Fruit fly (Drosophila melanogaster) whole organism, embryonic: ENCODE measurements around the gene CG16985.

Experiments
- Antp ChIP-seq: fragments of 200-800 bp; sonication (Bioruptor generic); optimal IDR thresholded peaks from 3 replicates; lab custom pipeline; 2016; ENCODE audit warnings: missing biosample characterization, missing genetic modification characterization
- C15 ChIP-seq: fragments of 200-800 bp; sonication (Bioruptor generic); IDR thresholded peaks from 3 replicates; pipeline ENCODE4 v1.3.6; 2022; ENCODE audit warnings: missing biosample characterization, missing genetic modification characterization
- CG12155 ChIP-seq: fragments of 200-800 bp; sonication (Bioruptor generic); optimal IDR thresholded peaks from 3 replicates; lab custom pipeline; 2016; ENCODE audit warnings: missing biosample characterization, missing genetic modification characterization
- CG1233 ChIP-seq: fragments of 200-800 bp; sonication (Bioruptor generic); optimal IDR thresholded peaks from 4 replicates; lab custom pipeline; 2018; ENCODE audit warnings: missing biosample characterization, mild to moderate bottlenecking, missing genetic modification characterization
- CG14667 ChIP-seq: fragments of 200-800 bp; sonication (Bioruptor generic); IDR thresholded peaks from 2 replicates; pipeline ENCODE4 v1.3.6; 2022; ENCODE audit warnings: missing biosample characterization, missing genetic modification characterization
- CG15514 ChIP-seq: fragments of 200-800 bp; sonication (Bioruptor generic); optimal IDR thresholded peaks from 3 replicates; lab custom pipeline; 2017; ENCODE audit warnings: missing biosample characterization, missing genetic modification characterization, mild to moderate bottlenecking, moderate library complexity, missing genetic modification reagents
- CG15601 ChIP-seq: fragments of 200-800 bp; sonication (Bioruptor generic); optimal IDR thresholded peaks from 3 replicates; lab custom pipeline; 2019; ENCODE audit warnings: missing biosample characterization, mild to moderate bottlenecking, missing genetic modification characterization, moderate library complexity
- CG16779 ChIP-seq: fragments of 200-800 bp; sonication (Bioruptor generic); IDR thresholded peaks from 2 replicates; pipeline ENCODE4 v1.3.6; 2022; ENCODE audit warnings: missing biosample characterization, missing genetic modification characterization
- CG17359 ChIP-seq: fragments of 200-800 bp; sonication (Bioruptor generic); optimal IDR thresholded peaks from 3 replicates; lab custom pipeline; 2018; ENCODE audit warnings: missing biosample characterization, mild to moderate bottlenecking, missing genetic modification characterization, moderate library complexity
- CG1832 ChIP-seq: fragments of 200-800 bp; sonication (Bioruptor generic); optimal IDR thresholded peaks from 2 replicates; lab custom pipeline; 2017; ENCODE audit warnings: missing biosample characterization, mild to moderate bottlenecking, missing genetic modification characterization, inconsistent platforms
- CG18476 ChIP-seq: fragments of 200-800 bp; sonication (Bioruptor generic); optimal IDR thresholded peaks from 2 replicates; lab custom pipeline; 2016; ENCODE audit warnings: missing biosample characterization, mild to moderate bottlenecking, missing genetic modification characterization
- CG3726 ChIP-seq: fragments of 200-800 bp; sonication (Bioruptor generic); IDR thresholded peaks from 3 replicates; pipeline ENCODE4, ENCODE4 v1.3.6; 2022; ENCODE audit warnings: missing biosample characterization, missing genetic modification characterization
- CG3838 ChIP-seq: fragments of 200-800 bp; sonication (Bioruptor generic); optimal IDR thresholded peaks from 3 replicates; lab custom pipeline; 2016; ENCODE audit warnings: missing biosample characterization, missing genetic modification characterization
- CG3847 ChIP-seq: fragments of 200-800 bp; sonication (Bioruptor generic); IDR thresholded peaks from 2 replicates; pipeline ENCODE4 v1.3.6; 2022; ENCODE audit warnings: missing biosample characterization, missing genetic modification characterization
- CG3995 ChIP-seq: fragments of 200-800 bp; sonication (Bioruptor generic); optimal IDR thresholded peaks from 3 replicates; lab custom pipeline; 2016; ENCODE audit warnings: missing biosample characterization, missing genetic modification characterization
- CG4707 ChIP-seq: fragments of 200-800 bp; sonication (Bioruptor generic); optimal IDR thresholded peaks from 2 replicates; lab custom pipeline; 2018; ENCODE audit warnings: missing biosample characterization, mild to moderate bottlenecking, missing genetic modification characterization, moderate library complexity
- CG5953 ChIP-seq: fragments of 200-800 bp; sonication (Bioruptor generic); IDR thresholded peaks from 2 replicates; pipeline ENCODE4 v1.3.6; 2022; ENCODE audit warnings: missing biosample characterization, missing genetic modification characterization
- CG7357 ChIP-seq: fragments of 200-800 bp; sonication (Bioruptor generic); IDR thresholded peaks from 3 replicates; pipeline ENCODE4 v1.3.6; 2022; ENCODE audit warnings: missing biosample characterization, missing genetic modification characterization
- CG7928 ChIP-seq: fragments of 200-800 bp; sonication (Bioruptor generic); optimal IDR thresholded peaks from 2 replicates; lab custom pipeline; 2017; ENCODE audit warnings: missing biosample characterization, mild to moderate bottlenecking, missing genetic modification characterization
- CG8924 ChIP-seq: fragments of 200-800 bp; optimal IDR thresholded peaks from 3 replicates; lab custom pipeline; 2019; ENCODE audit warnings: missing biosample characterization, mild to moderate bottlenecking, missing genetic modification characterization, moderate library complexity
- CG8944 ChIP-seq: fragments of 200-800 bp; sonication (Bioruptor generic); optimal IDR thresholded peaks from 3 replicates; lab custom pipeline; 2016; ENCODE audit warnings: missing biosample characterization, missing genetic modification characterization
- Chrac-16 ChIP-seq: fragments of 200-800 bp; sonication (Bioruptor generic); optimal IDR thresholded peaks from 3 replicates; lab custom pipeline; 2016; ENCODE audit warnings: missing biosample characterization, missing genetic modification characterization
- Dfd ChIP-seq, 2 experiments: fragments of >200 bp; optimal IDR thresholded peaks; 2 replicates each; lab custom pipeline; 2017; ENCODE audit warnings: missing biosample characterization in 2 of 2, missing genetic modification characterization in 2 of 2
- Fer3 ChIP-seq: fragments of 200-800 bp; sonication (Bioruptor generic); optimal IDR thresholded peaks from 2 replicates; lab custom pipeline; 2018; ENCODE audit warnings: missing biosample characterization, mild to moderate bottlenecking, missing genetic modification characterization, moderate library complexity
- Hr51 ChIP-seq, 2 experiments: fragments of 200-800 bp; sonication (Bioruptor generic); optimal IDR thresholded peaks; 2 replicates in 1 of 2; 3 replicates in 1 of 2; lab custom pipeline; 2016 to 2018; ENCODE audit warnings: missing biosample characterization in 2 of 2, missing genetic modification characterization in 2 of 2, mild to moderate bottlenecking in 1 of 2, moderate library complexity in 1 of 2
- Nf-YA ChIP-seq: fragments of 200-800 bp; sonication (Bioruptor generic); IDR thresholded peaks from 2 replicates; pipeline ENCODE4 v1.3.6; 2022; ENCODE audit warnings: missing biosample characterization, missing genetic modification characterization
- Opbp ChIP-seq: fragments of 200-800 bp; sonication (Bioruptor generic); IDR thresholded peaks from 3 replicates; pipeline ENCODE4 v1.3.6; 2022; ENCODE audit warnings: missing biosample characterization, missing genetic modification characterization; ENCODE audit not compliant: partially characterized antibody
- Ptx1 ChIP-seq: fragments of 200-800 bp; sonication (Bioruptor generic); IDR thresholded peaks from 2 replicates; pipeline ENCODE4 v1.3.6; 2022; ENCODE audit warnings: missing biosample characterization, missing genetic modification characterization
- Tbp ChIP-seq: fragments of >200 bp; optimal IDR thresholded peaks from 2 replicates; lab custom pipeline; 2018; ENCODE audit warnings: missing biosample characterization, missing genetic modification characterization
- amos ChIP-seq: fragments of 200-800 bp; sonication (Bioruptor generic); IDR thresholded peaks from 2 replicates; pipeline ENCODE4 v1.3.6; 2022; ENCODE audit warnings: missing biosample characterization, missing genetic modification characterization; ENCODE audit not compliant: partially characterized antibody
- aop ChIP-seq: fragments of 200-800 bp; sonication (Bioruptor generic); IDR thresholded peaks from 2 replicates; pipeline ENCODE4 v1.3.6; 2022; ENCODE audit warnings: missing biosample characterization, missing genetic modification characterization
- bbx ChIP-seq: fragments of 200-800 bp; sonication (Bioruptor generic); IDR thresholded peaks from 2 replicates; pipeline ENCODE4 v1.3.6; 2022; ENCODE audit warnings: missing biosample characterization, missing genetic modification characterization; ENCODE audit not compliant: partially characterized antibody
- bsh ChIP-seq, 2 experiments: fragments of 200-800 bp; sonication (Bioruptor generic); optimal IDR thresholded peaks; 2 replicates each; lab custom pipeline; 2017 to 2018; ENCODE audit warnings: mild to moderate bottlenecking in 2 of 2, missing biosample characterization in 2 of 2, missing genetic modification characterization in 2 of 2, moderate library complexity in 1 of 2
- caup ChIP-seq: fragments of 200-800 bp; sonication (Bioruptor generic); optimal IDR thresholded peaks from 3 replicates; lab custom pipeline; 2017; ENCODE audit warnings: missing biosample characterization, mild to moderate bottlenecking, missing genetic modification characterization, moderate library complexity; ENCODE audit not compliant: severe bottlenecking
- crc ChIP-seq: fragments of 200-800 bp; sonication (Bioruptor generic); optimal IDR thresholded peaks from 2 replicates; lab custom pipeline; 2016; ENCODE audit warnings: missing biosample characterization, missing genetic modification characterization
- croc ChIP-seq: fragments of 200-800 bp; sonication (Bioruptor generic); conservative IDR thresholded peaks from 3 replicates; pipeline ENCODE4 v1.3.6; 2022; ENCODE audit warnings: missing biosample characterization, missing genetic modification characterization
- danr ChIP-seq: fragments of 200-800 bp; sonication (Bioruptor generic); IDR thresholded peaks from 2 replicates; pipeline ENCODE4 v1.3.6; 2022; ENCODE audit warnings: missing biosample characterization, missing genetic modification characterization
- eve ChIP-seq, 2 experiments: fragments of >200 bp; optimal IDR thresholded peaks; 2 replicates each; lab custom pipeline; 2017; ENCODE audit warnings: missing biosample characterization in 2 of 2, missing genetic modification characterization in 2 of 2
- jing ChIP-seq: fragments of 200-800 bp; sonication (Bioruptor generic); optimal IDR thresholded peaks from 2 replicates; lab custom pipeline; 2018; ENCODE audit warnings: missing biosample characterization, mild to moderate bottlenecking, missing genetic modification characterization
- ken ChIP-seq: fragments of 200-800 bp; sonication (Bioruptor generic); IDR thresholded peaks from 3 replicates; pipeline ENCODE4 v1.3.6; 2022; ENCODE audit warnings: missing biosample characterization, missing genetic modification characterization
- lab ChIP-seq: fragments of 200-800 bp; sonication (Bioruptor generic); optimal IDR thresholded peaks from 3 replicates; lab custom pipeline; 2017; ENCODE audit warnings: missing biosample characterization, missing genetic modification characterization, mild to moderate bottlenecking, moderate library complexity, missing genetic modification reagents
- nerfin-1 ChIP-seq: fragments of 200-800 bp; sonication (Bioruptor generic); optimal IDR thresholded peaks from 3 replicates; lab custom pipeline; 2019; ENCODE audit warnings: missing biosample characterization, mild to moderate bottlenecking, missing genetic modification characterization, moderate library complexity
- ranshi ChIP-seq: fragments of 200-800 bp; sonication (Bioruptor generic); IDR thresholded peaks from 2 replicates; pipeline ENCODE4 v1.3.6; 2022; ENCODE audit warnings: missing biosample characterization, missing genetic modification characterization
- so ChIP-seq: fragments of 200-800 bp; sonication (Bioruptor generic); IDR thresholded peaks from 3 replicates; pipeline ENCODE4 v1.3.6; 2022; ENCODE audit warnings: missing biosample characterization, missing genetic modification characterization
- tgo ChIP-seq: fragments of 200-800 bp; sonication (Bioruptor generic); IDR thresholded peaks from 3 replicates; pipeline ENCODE4 v1.3.6; 2022; ENCODE audit warnings: missing biosample characterization, missing genetic modification characterization
- trh ChIP-seq: fragments of 200-800 bp; sonication (Bioruptor generic); optimal IDR thresholded peaks from 2 replicates; lab custom pipeline; 2016; ENCODE audit warnings: missing biosample characterization, missing genetic modification characterization
- vfl ChIP-seq: fragments of 200-800 bp; sonication (Bioruptor generic); optimal IDR thresholded peaks from 2 replicates; lab custom pipeline; 2016; ENCODE audit warnings: missing biosample characterization, missing genetic modification characterization
- zen2 ChIP-seq: fragments of 200-800 bp; sonication (Bioruptor generic); IDR thresholded peaks from 3 replicates; pipeline ENCODE4 v1.3.6; 2022; ENCODE audit warnings: missing biosample characterization, missing genetic modification characterization; ENCODE audit not compliant: partially characterized antibody

Gene CG16985

DNA sequence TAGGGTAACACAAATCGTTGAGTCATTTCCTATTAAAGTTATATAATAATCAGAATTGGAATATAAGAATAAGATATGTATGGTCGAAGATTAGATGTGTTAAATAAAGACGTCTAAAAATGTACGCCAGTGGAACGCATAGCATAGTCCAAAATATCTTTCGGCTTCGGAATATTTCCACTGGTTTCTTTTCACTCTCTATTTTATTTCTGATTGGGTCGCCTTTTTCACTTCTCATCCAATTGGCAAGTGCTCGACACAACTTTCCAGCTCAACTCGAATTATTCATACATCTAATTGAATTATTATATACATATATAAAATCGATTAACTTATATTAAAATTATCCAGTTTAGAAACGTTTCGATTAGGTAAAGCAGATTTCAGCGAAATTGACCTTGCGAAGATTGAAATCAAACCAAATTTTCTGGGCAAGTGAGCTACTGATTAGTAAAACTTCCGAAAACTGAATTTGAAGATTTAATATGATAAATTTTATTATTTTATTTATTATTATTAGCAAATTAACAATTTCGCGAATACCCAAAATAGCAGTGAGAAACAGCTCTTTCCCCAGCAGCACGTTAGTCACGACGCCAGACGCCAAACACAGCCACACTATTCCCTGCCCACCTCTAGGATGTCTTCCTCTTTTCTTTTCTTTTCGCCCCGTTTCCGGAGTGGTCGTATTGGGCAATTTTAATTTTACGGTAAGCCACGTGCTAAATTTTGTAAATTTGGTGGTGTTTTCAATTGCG is 12.1 kb upstream of the CG16985 start, which contains the start of gene RpL8 (continued):
- TF ChIP-seq Antp (peak; percentile 62), CG8944 (peak; percentile 63), bbx (GFP tag; lab: Robert Waterston, UW) (peak; percentile 70), lab (GFP tag; lab: Kevin White, UChicago) (peak; percentile 94), CG1832 (GFP tag; lab: Kevin White, UChicago) (no peak), CG7357 (GFP tag; lab: Robert Waterston, UW) (peak; percentile 94), Nf-YA (GFP tag; lab: Robert Waterston, UW) (peak; percentile 70), Fer3 (peak; percentile 81), CG7928 (GFP tag; lab: Kevin White, UChicago) (peak; percentile 22), Hr51 (GFP tag; optimal IDR thresholded peaks at IDR 0.05; lab: Kevin White, UChicago) (peak; percentile 65 to 81), CG3847 (GFP tag; lab: Robert Waterston, UW) (peak; percentile 88), CG16779 (GFP tag; lab: Robert Waterston, UW) (peak; percentile 75), CG3995 (peak; percentile 72), CG12155 (peak; percentile 60), CG15514 (GFP tag; lab: Kevin White, UChicago) (peak; percentile 89), CG3838 (peak; percentile 4), jing (peak; percentile 26), trh (GFP tag; lab: Kevin White, UChicago) (peak; percentile 66), Chrac-16 (GFP tag; lab: Kevin White, UChicago) (peak; percentile 66), ranshi (GFP tag; lab: Robert Waterston, UW) (peak; percentile 86), CG4707 (GFP tag; lab: Kevin White, UChicago) (peak; percentile 92), croc (GFP tag; lab: Robert Waterston, UW) (peak; percentile 45; the same call in 2 of the 3 replicates), Dfd (GFP tag; optimal IDR thresholded peaks at IDR 0.05; lab: Kevin White, UChicago) (no peak), CG14667 (GFP tag; lab: Robert Waterston, UW) (peak; percentile 62), Opbp (GFP tag; lab: Robert Waterston, UW) (peak; percentile 66; the same call in 1 of the 3 replicates), CG5953 (GFP tag; lab: Robert Waterston, UW) (peak; percentile 90), C15 (GFP tag; lab: Robert Waterston, UW) (0 out of 3 replicates have a peak, but pooled peaks have one; percentile 55), danr (GFP tag; lab: Robert Waterston, UW) (no peak), CG1233 (peak; percentile 85), ken (GFP tag; lab: Robert Waterston, UW) (peak; percentile 88), so (GFP tag; lab: Robert Waterston, UW) (peak; percentile 85), vfl (GFP tag; lab: Kevin White, UChicago) (peak; percentile 57), CG8924 (peak; percentile 26), caup (GFP tag; lab: Kevin White, UChicago) (peak; percentile 95), eve (GFP tag; optimal IDR thresholded peaks at IDR 0.05; lab: Kevin White, UChicago) (peak in 1 of 2 experiments; percentile 9), bsh (GFP tag; optimal IDR thresholded peaks at IDR 0.05; lab: Kevin White, UChicago) (peak; percentile 65 to 67), Tbp (GFP tag; lab: Kevin White, UChicago) (no peak), crc (GFP tag; lab: Kevin White, UChicago) (peak; percentile 71), Ptx1 (peak; percentile 64; the same call in 1 of the 2 replicates), CG18476 (GFP tag; lab: Kevin White, UChicago) (peak; percentile 35), nerfin-1 (tag; lab: Kevin White, UChicago) (peak; percentile 50), aop (no peak), amos (GFP tag; lab: Robert Waterston, UW) (peak; percentile 82), tgo (GFP tag; lab: Robert Waterston, UW) (peak; percentile 63; the same call in 2 of the 3 replicates), CG17359 (tag; lab: Kevin White, UChicago) (peak; percentile 77), CG15601 (peak; percentile 67), CG3726 (GFP tag; lab: Robert Waterston, UW) (peak; percentile 67; the same call in 2 of the 3 replicates), zen2 (GFP tag; lab: Robert Waterston, UW) (no peak)
